Worm (Caenorhabditis elegans): ENCODE data around the gene Y57G7A.3.
A peak's percentile ranks its signal among the peaks of the same experiment; 100 is the strongest.

Y57G7A.3 gene

ce11 chrII:1320412-1320811 is 34.8 kb downstream of the Y57G7A.3 start (continued):
- TF ChIP-seq xnd-1 (tag; optimal IDR thresholded peaks at IDR 0.05), result peak; percentile 71
- TF ChIP-seq die-1 (tag; optimal IDR thresholded peaks at IDR 0.05), result peak; percentile 40
- TF ChIP-seq let-526 (GFP tag; IDR thresholded peaks at IDR 0.05), result peak; percentile 90
- TF ChIP-seq bed-1 (GFP tag; IDR thresholded peaks at IDR 0.05), result no peak
- peak; percentile 94 for TF ChIP-seq ztf-28 (GFP tag; IDR thresholded peaks at IDR 0.05)
- TF ChIP-seq madf-10 (tag; optimal IDR thresholded peaks at IDR 0.05), result peak; percentile 77
- peak; percentile 77 for TF ChIP-seq tbp1 (GFP tag; optimal IDR thresholded peaks at IDR 0.05)
- peak; percentile 98 for TF ChIP-seq dox-1 (GFP tag; IDR thresholded peaks at IDR 0.05)
- TF ChIP-seq zim-3 (tag; optimal IDR thresholded peaks at IDR 0.05), result peak; percentile 95
- TF ChIP-seq lin-40 (tag; optimal IDR thresholded peaks at IDR 0.05), result peak; percentile 97
- TF ChIP-seq let-607 (tag; optimal IDR thresholded peaks at IDR 0.05), result peak; percentile 81 to 89
- TF ChIP-seq fkh-3 (tag; optimal IDR thresholded peaks at IDR 0.05), result no peak
- peak; percentile 67; the same call in 1 of the 2 replicates for TF ChIP-seq bed-2 (GFP tag; IDR thresholded peaks at IDR 0.05)
- TF ChIP-seq mxl-1 (tag; optimal IDR thresholded peaks at IDR 0.05), result no peak
- TF ChIP-seq madf-3 (GFP tag; IDR thresholded peaks at IDR 0.05), result peak; percentile 96
- no peak for TF ChIP-seq sea-2 (GFP tag; IDR thresholded peaks at IDR 0.05)
- no peak for TF ChIP-seq nfya-1 (tag; optimal IDR thresholded peaks at IDR 0.05; ENCODE audit: borderline replicate concordance, insufficient read depth)
- peak; percentile 66 for TF ChIP-seq unc-62 (GFP tag; optimal IDR thresholded peaks at IDR 0.05)
- peak; percentile 85 for TF ChIP-seq ceh-100 (GFP tag; IDR thresholded peaks at IDR 0.05)
- peak; percentile 85 for TF ChIP-seq ztf-6 (GFP tag; IDR thresholded peaks at IDR 0.05)
- peak; percentile 98 for TF ChIP-seq B0336.3 (GFP tag; IDR thresholded peaks at IDR 0.05)
- TF ChIP-seq ztf-26 (tag; optimal IDR thresholded peaks at IDR 0.05), result peak; percentile 96
- TF ChIP-seq hmg-1.2 (GFP tag; IDR thresholded peaks at IDR 0.05), result peak; percentile 96
- TF ChIP-seq ama-1 (optimal IDR thresholded peaks at IDR 0.05), result peak; percentile 8
- peak in 1 of 2 experiments; percentile 52 for TF ChIP-seq ama-1 (GFP tag; optimal IDR thresholded peaks at IDR 0.05)
- no peak for TF ChIP-seq akir-1 (GFP tag; optimal IDR thresholded peaks at IDR 0.05)
- peak; percentile 47; the same call in 1 of the 2 replicates for TF ChIP-seq ceh-58 (GFP tag; IDR thresholded peaks at IDR 0.05)
- peak; percentile 95 for TF ChIP-seq mcd-1 (GFP tag; IDR thresholded peaks at IDR 0.05)
- peak; percentile 87 for TF ChIP-seq C06A6.2 (GFP tag; conservative IDR thresholded peaks at IDR 0.05)
- peak; percentile 96 for TF ChIP-seq nfyb-1 (GFP tag; IDR thresholded peaks at IDR 0.05)
- peak; percentile 97 for TF ChIP-seq pbrm-1 (GFP tag; IDR thresholded peaks at IDR 0.05)

ce11 chrII:1320987-1321807 is 35.6 kb downstream of the Y57G7A.3 start, which contains the start of gene vig-1:
TSS of gene vig-1 (plus strand) at chrII:1321037.
- TF ChIP-seq let-526 (GFP tag; IDR thresholded peaks at IDR 0.05), result no peak
- no peak for TF ChIP-seq cebp-2 (GFP tag; IDR thresholded peaks at IDR 0.05)
- TF ChIP-seq Y53G8AR.9 (GFP tag; conservative IDR thresholded peaks at IDR 0.05), result peak; percentile 57; the same call in 1 of the 2 replicates
- TF ChIP-seq madf-10 (tag; optimal IDR thresholded peaks at IDR 0.05), result no peak
- TF ChIP-seq madf-6 (GFP tag; IDR thresholded peaks at IDR 0.05), result peak; percentile 8; the same call in 1 of the 2 replicates
- peak; percentile 20; the same call in 1 of the 2 replicates for TF ChIP-seq F33H1.4 (GFP tag; IDR thresholded peaks at IDR 0.05)
- no peak for TF ChIP-seq Y53F4B.3 (GFP tag; IDR thresholded peaks at IDR 0.05)
- TF ChIP-seq hlh-26 (GFP tag; conservative IDR thresholded peaks at IDR 0.05), result no peak
- TF ChIP-seq sea-2 (GFP tag; IDR thresholded peaks at IDR 0.05), result no peak
- no peak for TF ChIP-seq zim-3 (tag; optimal IDR thresholded peaks at IDR 0.05)
- TF ChIP-seq egl-44 (GFP tag; IDR thresholded peaks at IDR 0.05), result peak; percentile 27; the same call in 1 of the 2 replicates
- TF ChIP-seq zfh-2 (GFP tag; conservative IDR thresholded peaks at IDR 0.05), result peak; percentile 90
- TF ChIP-seq snpc-3.4 (tag; optimal IDR thresholded peaks at IDR 0.05), result no peak
- 0 out of 2 replicates have a peak, but pooled peaks have one; percentile 26 for TF ChIP-seq lin-26 (GFP tag; IDR thresholded peaks at IDR 0.05)
- TF ChIP-seq pha-4 (tag; optimal IDR thresholded peaks at IDR 0.05), result no peak
- TF ChIP-seq sptf-2 (GFP tag; optimal IDR thresholded peaks at IDR 0.05), result no peak
- peak; percentile 38 for TF ChIP-seq lin-54 (GFP tag; optimal IDR thresholded peaks at IDR 0.05)
- TF ChIP-seq lsl-1 (GFP tag; optimal IDR thresholded peaks at IDR 0.05), result peak; percentile 46
- peak; percentile 12; the same call in 1 of the 2 replicates for TF ChIP-seq attf-6 (GFP tag; IDR thresholded peaks at IDR 0.05)
- TF ChIP-seq nfyb-1 (GFP tag; IDR thresholded peaks at IDR 0.05), result no peak
- TF ChIP-seq aptf-3 (GFP tag; IDR thresholded peaks at IDR 0.05), result no peak
- no peak for TF ChIP-seq egl-18 (GFP tag; IDR thresholded peaks at IDR 0.05)
